Worm (Caenorhabditis elegans): Measurements from ENCODE around the gene F57G9.7.

F57G9.7 gene

ce11 chrII:12420486-12420885 lies 22.9 kb upstream of the F57G9.7 start, which contains the start of gene sre-26 (continued):
- TF ChIP-seq fkh-3 (tag; optimal IDR thresholded peaks at IDR 0.05) (no peak), sdz-38 (tag; optimal IDR thresholded peaks at IDR 0.05) (no peak)

ce11 chrII:12417996-12418395 lies 20.4 kb upstream of the F57G9.7 start:
- TF ChIP-seq hrde-1 (tag; optimal IDR thresholded peaks at IDR 0.05; ENCODE audit: borderline replicate concordance) (no peak), ZK185.1 (tag; optimal IDR thresholded peaks at IDR 0.05; ENCODE audit: poor library complexity, severe bottlenecking) (no peak), bed-1 (GFP tag; IDR thresholded peaks at IDR 0.05) (no peak), sptf-2 (GFP tag; optimal IDR thresholded peaks at IDR 0.05) (no peak), nhr-179 (tag; optimal IDR thresholded peaks at IDR 0.05) (no peak), sdz-38 (tag; optimal IDR thresholded peaks at IDR 0.05) (no peak), rec-8 (tag; optimal IDR thresholded peaks at IDR 0.05) (no peak), let-526 (GFP tag; IDR thresholded peaks at IDR 0.05) (no peak), zim-3 (tag; optimal IDR thresholded peaks at IDR 0.05) (no peak), egl-44 (GFP tag; IDR thresholded peaks at IDR 0.05) (no peak), mes-4 (tag; optimal IDR thresholded peaks at IDR 0.05) (no peak), D2030.7 (GFP tag; IDR thresholded peaks at IDR 0.05) (no peak), lin-35 (GFP tag; optimal IDR thresholded peaks at IDR 0.05) (no peak), ztf-6 (GFP tag; IDR thresholded peaks at IDR 0.05) (no peak), B0035.1 (tag; optimal IDR thresholded peaks at IDR 0.05) (no peak), snpc-4 (GFP tag; optimal IDR thresholded peaks at IDR 0.05) (no peak), snpc-4 (tag; optimal IDR thresholded peaks at IDR 0.05) (no peak), rcor-1 (GFP tag; IDR thresholded peaks at IDR 0.05) (no peak), B0336.3 (GFP tag; IDR thresholded peaks at IDR 0.05) (no peak)

ce11 chrII:12417514-12417913 lies 20.0 kb upstream of the F57G9.7 start, which contains the start of gene sre-27:
sre-27 (minus strand) TSS chrII:12417614.
- TF ChIP-seq gei-17 (GFP tag; optimal IDR thresholded peaks at IDR 0.05): no peak
- TF ChIP-seq nfya-1 (tag; optimal IDR thresholded peaks at IDR 0.05; ENCODE audit: borderline replicate concordance, insufficient read depth): no peak
- no peak for TF ChIP-seq B0336.3 (GFP tag; IDR thresholded peaks at IDR 0.05)
- no peak for TF ChIP-seq somi-1 (GFP tag; optimal IDR thresholded peaks at IDR 0.05)
- no peak for TF ChIP-seq lir-1 (GFP tag; conservative IDR thresholded peaks at IDR 0.05)
- TF ChIP-seq nhr-80 (tag; optimal IDR thresholded peaks at IDR 0.05): no peak
- no peak for TF ChIP-seq dpl-1 (GFP tag; optimal IDR thresholded peaks at IDR 0.05)
- TF ChIP-seq pha-4 (tag; optimal IDR thresholded peaks at IDR 0.05): no peak
- no peak for TF ChIP-seq pbrm-1 (GFP tag; IDR thresholded peaks at IDR 0.05)
- TF ChIP-seq F37B4.10 (GFP tag; IDR thresholded peaks at IDR 0.05): no peak
- TF ChIP-seq nfya-2 (GFP tag; IDR thresholded peaks at IDR 0.05): no peak
- TF ChIP-seq lin-26 (GFP tag; IDR thresholded peaks at IDR 0.05): no peak
- no peak for TF ChIP-seq aptf-2 (GFP tag; conservative IDR thresholded peaks at IDR 0.05)
- TF ChIP-seq ceh-58 (GFP tag; IDR thresholded peaks at IDR 0.05): no peak
- no peak for TF ChIP-seq ztf-22 (GFP tag; optimal IDR thresholded peaks at IDR 0.05)
- TF ChIP-seq D2030.7 (GFP tag; IDR thresholded peaks at IDR 0.05): no peak

ce11 chrII:12414805-12415204 lies 17.2 kb upstream of the F57G9.7 start, which contains the start of gene Y57A10C.11:
Y57A10C.11 (minus strand) TSS chrII:12414905.
- TF ChIP-seq tlf-1 (GFP tag; optimal IDR thresholded peaks at IDR 0.05): no peak
- no peak for TF ChIP-seq B0261.1 (tag; optimal IDR thresholded peaks at IDR 0.05)
- TF ChIP-seq rpc-1 (optimal IDR thresholded peaks at IDR 0.05): no peak
- TF ChIP-seq rpc-1 (tag; optimal IDR thresholded peaks at IDR 0.05): no peak
- no peak for TF ChIP-seq ceh-40 (GFP tag; IDR thresholded peaks at IDR 0.05)
- TF ChIP-seq K12H6.12 (tag; optimal IDR thresholded peaks at IDR 0.05): no peak
- no peak for TF ChIP-seq lin-40 (tag; optimal IDR thresholded peaks at IDR 0.05)
- TF ChIP-seq nhr-27 (tag; optimal IDR thresholded peaks at IDR 0.05): no peak
- TF ChIP-seq hlh-26 (GFP tag; conservative IDR thresholded peaks at IDR 0.05): no peak
- TF ChIP-seq die-1 (tag; optimal IDR thresholded peaks at IDR 0.05): no peak
- no peak for TF ChIP-seq pbrm-1 (GFP tag; IDR thresholded peaks at IDR 0.05)
- TF ChIP-seq sptf-2 (GFP tag; optimal IDR thresholded peaks at IDR 0.05): no peak
- no peak for TF ChIP-seq let-526 (GFP tag; IDR thresholded peaks at IDR 0.05)
- TF ChIP-seq zim-3 (tag; optimal IDR thresholded peaks at IDR 0.05): no peak
- TF ChIP-seq F49E8.2 (tag; optimal IDR thresholded peaks at IDR 0.05; ENCODE audit: insufficient read depth): no peak
- no peak for TF ChIP-seq Y56A3A.18 (GFP tag; IDR thresholded peaks at IDR 0.05)
